Fruit fly (Drosophila melanogaster) whole organism: ENCODE results near the gene CG31674.

ENCODE experiments used
- CG8478 ChIP-seq: fragments of >200 bp; optimal IDR thresholded peaks from 2 replicates; lab custom pipeline; 2018; ENCODE audit warnings: inconsistent platforms
- pan ChIP-seq: fragments of >200 bp; optimal IDR thresholded peaks from 2 replicates; lab custom pipeline; 2017
- psq ChIP-seq: fragments of >200 bp; optimal IDR thresholded peaks from 2 replicates; lab custom pipeline; 2017
- usp ChIP-seq: fragments of >200 bp; optimal IDR thresholded peaks from 2 replicates; lab custom pipeline; 2017; ENCODE audit warnings: missing biosample characterization, missing genetic modification characterization, mixed read lengths

DNA sequence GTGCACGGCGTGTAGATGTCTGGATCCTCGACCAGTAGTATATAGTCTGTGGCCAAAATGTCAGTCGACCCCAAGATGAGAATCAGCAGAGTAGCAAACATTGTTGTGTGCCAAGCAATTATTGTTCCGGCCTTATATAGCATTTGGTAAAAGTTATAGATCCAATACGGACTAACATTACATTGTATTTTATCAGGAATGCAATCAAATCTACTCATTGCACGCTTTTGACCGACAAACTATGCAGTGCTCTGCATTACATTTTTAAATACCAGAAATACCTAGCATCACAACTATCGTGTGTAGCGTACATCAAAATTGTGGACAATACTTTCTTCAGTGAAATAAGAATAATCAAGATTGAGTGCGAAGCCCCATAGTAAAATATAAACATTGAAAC is 10.3 kb upstream of the CG31674 start, which contains the start of gene CheB38c:
- TF ChIP-seq CG8478 (no peak), psq (lab: Kevin White, UChicago) (no peak), pan (lab: Kevin White, UChicago) (no peak), usp (GFP tag; lab: Kevin White, UChicago) (no peak)
